Worm (Caenorhabditis elegans) whole organism, young adult: Measurements from ENCODE around the gene F29A7.3.

Source experiments
- B0019.2 ChIP-seq: fragments of 200-800 bp; sonication (Bioruptor generic); conservative IDR thresholded peaks from 2 replicates; pipeline ENCODE4 v1.3.6; 2022; ENCODE audit warnings: missing genetic modification reagents, missing genetic modification characterization, missing compliant biosample characterization
- F10E7.11 ChIP-seq: sonication (generic microtip); optimal IDR thresholded peaks from 2 replicates; lab custom pipeline; 2017; ENCODE audit warnings: mild to moderate bottlenecking, missing genetic modification characterization, moderate library complexity, missing compliant biosample characterization
- F23B12.7 ChIP-seq: sonication (generic microtip); optimal IDR thresholded peaks from 2 replicates; lab custom pipeline; 2017; ENCODE audit warnings: missing genetic modification characterization, mild to moderate bottlenecking, missing compliant biosample characterization, antibody characterized with exemption, moderate library complexity; ENCODE audit not compliant: insufficient read depth
- F37B4.10 ChIP-seq: fragments of 200-800 bp; sonication (Bioruptor generic); IDR thresholded peaks from 2 replicates; pipeline ENCODE4 v1.3.6; 2022; ENCODE audit warnings: missing genetic modification characterization, missing compliant biosample characterization
- F49E8.2 ChIP-seq: sonication (generic microtip); optimal IDR thresholded peaks from 3 replicates; lab custom pipeline; 2017; ENCODE audit warnings: missing genetic modification characterization, mild to moderate bottlenecking, missing compliant biosample characterization, antibody characterized with exemption, moderate library complexity; ENCODE audit not compliant: insufficient read depth
- F55B11.4 ChIP-seq: sonication (generic microtip); optimal IDR thresholded peaks from 2 replicates; lab custom pipeline; 2016; ENCODE audit warnings: missing compliant biosample characterization, missing genetic modification characterization, borderline replicate concordance; ENCODE audit not compliant: insufficient read depth
- Y53F4B.3 ChIP-seq: fragments of 200-800 bp; sonication (Bioruptor generic); IDR thresholded peaks from 2 replicates; pipeline ENCODE4 v1.3.6; 2022; ENCODE audit warnings: missing genetic modification reagents, missing genetic modification characterization, missing compliant biosample characterization
- Y67H2A.10 ChIP-seq: fragments of 200-800 bp; sonication (Bioruptor generic); conservative IDR thresholded peaks from 2 replicates; pipeline ENCODE4 v1.3.6; 2022; ENCODE audit warnings: missing genetic modification reagents, missing genetic modification characterization, missing compliant biosample characterization
- ama-1 ChIP-seq, 3 experiments: fragments of 150-350 bp in 1 of 3; sonication (generic microtip) in 2 of 3; optimal IDR thresholded peaks; 2 replicates each; lab custom pipeline; 2014 to 2018; ENCODE audit warnings: missing biosample characterization in 2 of 3, missing genetic modification characterization in 2 of 3, missing genetic modification reagents in 2 of 3
- aptf-2 ChIP-seq: fragments of 200-800 bp; sonication (Bioruptor generic); conservative IDR thresholded peaks from 2 replicates; pipeline ENCODE4 v1.3.6; 2022; ENCODE audit warnings: missing genetic modification reagents, missing genetic modification characterization, missing compliant biosample characterization
- athp-1 ChIP-seq: sonication (generic microtip); optimal IDR thresholded peaks from 2 replicates; lab custom pipeline; 2017; ENCODE audit warnings: mild to moderate bottlenecking, missing genetic modification characterization, missing compliant biosample characterization
- bed-2 ChIP-seq: fragments of 200-800 bp; sonication (Bioruptor generic); IDR thresholded peaks from 2 replicates; pipeline ENCODE4 v1.3.6; 2022; ENCODE audit warnings: missing genetic modification reagents, missing genetic modification characterization, missing compliant biosample characterization
- cebp-1 ChIP-seq, 2 experiments: fragments of 200-800 bp in 1 of 2; sonication (Bioruptor generic) in 1 of 2; sonication (generic microtip) in 1 of 2; IDR thresholded peaks in 1 of 2; optimal IDR thresholded peaks in 1 of 2; 2 replicates each; pipeline versions ENCODE4 v1.3.6 to Lab custom; 2017 to 2022; ENCODE audit warnings: missing compliant biosample characterization in 2 of 2, missing genetic modification characterization in 2 of 2, mild to moderate bottlenecking in 1 of 2, missing genetic modification reagents in 1 of 2, moderate library complexity in 1 of 2
- ceh-27 ChIP-seq: fragments of 200-800 bp; sonication (Bioruptor generic); optimal IDR thresholded peaks from 2 replicates; lab custom pipeline; 2018; ENCODE audit warnings: mild to moderate bottlenecking, missing genetic modification characterization, moderate library complexity, missing compliant biosample characterization
- ceh-79 ChIP-seq: sonication (generic microtip); optimal IDR thresholded peaks from 2 replicates; lab custom pipeline; 2017; ENCODE audit warnings: mild to moderate bottlenecking, missing genetic modification characterization, missing compliant biosample characterization
- chd-7 ChIP-seq: sonication (generic microtip); optimal IDR thresholded peaks from 2 replicates; lab custom pipeline; 2016; ENCODE audit warnings: mild to moderate bottlenecking, missing genetic modification characterization, moderate library complexity, missing compliant biosample characterization
- dox-1 ChIP-seq: fragments of 200-800 bp; sonication (Bioruptor generic); IDR thresholded peaks from 2 replicates; pipeline ENCODE4 v1.3.6; 2022; ENCODE audit warnings: missing genetic modification reagents, missing genetic modification characterization, missing compliant biosample characterization
- efl-1 ChIP-seq: fragments of 150-350 bp; optimal IDR thresholded peaks from 2 replicates; lab custom pipeline; 2014; ENCODE audit warnings: missing biosample characterization, missing genetic modification reagents, missing genetic modification characterization
- egl-44 ChIP-seq: fragments of 200-800 bp; sonication (Bioruptor generic); IDR thresholded peaks from 2 replicates; pipeline ENCODE4 v1.3.6; 2022; ENCODE audit warnings: missing genetic modification reagents, missing genetic modification characterization, missing compliant biosample characterization
- egrh-3 ChIP-seq: fragments of 200-800 bp; sonication (Bioruptor generic); IDR thresholded peaks from 2 replicates; pipeline ENCODE4 v1.3.6; 2022; ENCODE audit warnings: missing genetic modification reagents, missing genetic modification characterization, missing compliant biosample characterization
- him-1 ChIP-seq: sonication (generic microtip); optimal IDR thresholded peaks from 2 replicates; lab custom pipeline; 2016; ENCODE audit warnings: missing genotype, missing genetic modification reagents, missing genetic modification characterization, missing compliant biosample characterization
- hrde-1 ChIP-seq: sonication (generic microtip); optimal IDR thresholded peaks from 2 replicates; lab custom pipeline; 2016; ENCODE audit warnings: missing genetic modification characterization, mild to moderate bottlenecking, missing compliant biosample characterization, moderate library complexity, missing genotype, missing genetic modification reagents, borderline replicate concordance
- lag-1 ChIP-seq: fragments of 200-800 bp; sonication (Bioruptor generic); IDR thresholded peaks from 2 replicates; pipeline ENCODE4 v1.3.6; 2022; ENCODE audit warnings: missing genetic modification reagents, missing genetic modification characterization, missing compliant biosample characterization
- let-526 ChIP-seq: fragments of 200-800 bp; sonication (Bioruptor generic); IDR thresholded peaks from 2 replicates; pipeline ENCODE4 v1.3.6; 2022; ENCODE audit warnings: missing genetic modification reagents, missing genetic modification characterization, missing compliant biosample characterization
- let-607 ChIP-seq, 2 experiments: fragments of 200-800 bp in 1 of 2; sonication (Bioruptor generic) in 1 of 2; sonication (generic microtip) in 1 of 2; optimal IDR thresholded peaks; 2 replicates each; lab custom pipeline; 2016 to 2018; ENCODE audit warnings: mild to moderate bottlenecking in 2 of 2, missing compliant biosample characterization in 2 of 2, missing genetic modification characterization in 2 of 2, moderate library complexity in 2 of 2, missing genotype in 1 of 2
- lin-40 ChIP-seq: sonication (generic microtip); optimal IDR thresholded peaks from 2 replicates; lab custom pipeline; 2016; ENCODE audit warnings: missing genetic modification characterization, mild to moderate bottlenecking, missing compliant biosample characterization, missing genotype, missing genetic modification reagents
- lin-54 ChIP-seq: fragments of 200-800 bp; sonication (Bioruptor generic); optimal IDR thresholded peaks from 2 replicates; lab custom pipeline; 2018; ENCODE audit warnings: mild to moderate bottlenecking, missing genetic modification characterization, missing compliant biosample characterization
- madf-8 ChIP-seq: fragments of 200-800 bp; sonication (Bioruptor generic); conservative IDR thresholded peaks from 2 replicates; pipeline ENCODE4 v1.3.6; 2022; ENCODE audit warnings: missing genetic modification reagents, missing genetic modification characterization, missing compliant biosample characterization
- mes-4 ChIP-seq: sonication (generic microtip); optimal IDR thresholded peaks from 2 replicates; lab custom pipeline; 2016; ENCODE audit warnings: missing genotype, missing genetic modification characterization, missing compliant biosample characterization
- nfya-1 ChIP-seq: sonication (generic microtip); optimal IDR thresholded peaks from 2 replicates; lab custom pipeline; 2017; ENCODE audit warnings: antibody characterized with exemption, missing compliant biosample characterization, missing genetic modification characterization, borderline replicate concordance; ENCODE audit not compliant: insufficient read depth
- nfya-2 ChIP-seq: fragments of 200-800 bp; sonication (Bioruptor generic); IDR thresholded peaks from 2 replicates; pipeline ENCODE4 v1.3.6; 2022; ENCODE audit warnings: missing genetic modification reagents, missing genetic modification characterization, missing compliant biosample characterization
- nhr-90 ChIP-seq: sonication (generic microtip); optimal IDR thresholded peaks from 2 replicates; lab custom pipeline; 2016; ENCODE audit warnings: missing genotype, mild to moderate bottlenecking, missing genetic modification characterization, missing compliant biosample characterization
- rpc-1 ChIP-seq, 2 experiments: fragments of 150-350 bp in 1 of 2; sonication (generic microtip) in 1 of 2; optimal IDR thresholded peaks; 2 replicates each; lab custom pipeline; 2014 to 2018; ENCODE audit warnings: missing biosample characterization in 1 of 2, missing genetic modification characterization in 1 of 2, missing genetic modification reagents in 1 of 2, missing genotype in 1 of 2
- sptf-2 ChIP-seq: fragments of 200-800 bp; sonication (Bioruptor generic); optimal IDR thresholded peaks from 2 replicates; lab custom pipeline; 2018; ENCODE audit warnings: mild to moderate bottlenecking, missing genetic modification characterization, missing compliant biosample characterization
- unc-130 ChIP-seq: sonication (generic microtip); optimal IDR thresholded peaks from 2 replicates; lab custom pipeline; 2016; ENCODE audit warnings: missing genetic modification reagents, missing genetic modification characterization, missing compliant biosample characterization
- ztf-18 ChIP-seq: sonication (generic microtip); optimal IDR thresholded peaks from 2 replicates; lab custom pipeline; 2016; ENCODE audit warnings: missing genotype, mild to moderate bottlenecking, missing genetic modification characterization, missing compliant biosample characterization
- ztf-3 ChIP-seq: fragments of 200-800 bp; sonication (Bioruptor generic); optimal IDR thresholded peaks from 2 replicates; lab custom pipeline; 2018; ENCODE audit warnings: mild to moderate bottlenecking, missing genetic modification characterization, missing compliant biosample characterization

F29A7.3 gene

DNA sequence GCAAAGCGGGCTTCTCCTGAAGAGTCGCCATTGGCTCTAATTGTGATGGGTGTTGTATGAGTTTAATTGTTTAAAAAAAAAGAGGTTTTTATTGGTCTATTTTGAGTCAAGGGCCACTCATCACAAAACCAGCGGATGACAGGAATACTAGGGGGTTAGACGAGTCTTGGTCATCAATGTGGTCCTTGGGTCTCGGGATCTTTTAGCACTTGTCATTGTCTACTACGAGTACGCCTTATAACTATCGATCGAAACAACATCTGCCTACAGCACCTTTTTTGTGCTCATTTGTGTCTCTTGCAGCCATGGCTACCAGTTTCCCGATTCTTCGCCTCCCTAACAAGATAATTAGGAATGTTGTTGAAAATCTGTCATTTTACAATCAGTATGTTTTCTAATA is 11.6 kb downstream of the F29A7.3 start, which contains the start of gene fbxb-108:
Gene fbxb-108 (plus strand): TSS at position 301 of the 400 bp plus-strand sequence.
- TF ChIP-seq nfya-1 (tag; lab: Kevin White, UChicago): no peak
- TF ChIP-seq aptf-2: no peak
- TF ChIP-seq Y53F4B.3 (GFP tag; lab: Robert Waterston, UW): no peak
- no peak for TF ChIP-seq nhr-90 (tag; lab: Kevin White, UChicago)
- TF ChIP-seq ama-1 (optimal IDR thresholded peaks at IDR 0.05; lab: Kevin White, UChicago): no peak
- no peak for TF ChIP-seq ama-1 (GFP tag; optimal IDR thresholded peaks at IDR 0.05; lab: Kevin White, UChicago)
- TF ChIP-seq lin-40: no peak
- no peak for TF ChIP-seq nfya-2
- TF ChIP-seq hrde-1: no peak
- TF ChIP-seq B0019.2 (GFP tag; lab: Robert Waterston, UW): no peak
- no peak for TF ChIP-seq F49E8.2
- no peak for TF ChIP-seq bed-2 (GFP tag; lab: Robert Waterston, UW)
- TF ChIP-seq Y67H2A.10 (GFP tag; lab: Robert Waterston, UW): no peak
- no peak for TF ChIP-seq mes-4 (tag; lab: Kevin White, UChicago)
- no peak for TF ChIP-seq let-607 (tag; optimal IDR thresholded peaks at IDR 0.05; lab: Kevin White, UChicago)
- no peak for TF ChIP-seq madf-8 (GFP tag; lab: Robert Waterston, UW)
- TF ChIP-seq F37B4.10 (GFP tag; lab: Robert Waterston, UW): no peak
- no peak for TF ChIP-seq chd-7 (tag; lab: Kevin White, UChicago)

DNA sequence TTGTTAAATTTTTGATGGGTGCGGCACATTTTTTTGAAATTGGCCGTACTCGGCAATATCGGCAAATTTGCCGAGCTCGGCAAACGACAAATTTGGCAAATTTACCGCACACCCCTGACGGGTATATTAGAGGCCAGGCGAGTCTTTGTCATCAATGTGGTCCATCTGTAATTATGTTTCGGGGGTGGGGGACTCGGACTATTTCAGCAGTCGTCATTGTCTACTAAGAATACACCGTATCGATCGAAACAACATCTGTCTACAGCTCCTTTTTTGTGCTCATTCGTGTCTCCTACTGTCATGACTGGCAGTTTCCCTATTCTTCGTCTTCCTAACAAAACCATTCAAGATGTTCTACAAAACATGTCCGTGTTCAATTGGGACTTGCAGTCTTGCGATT is 13.2 kb downstream of the F29A7.3 start, which contains the start of gene F08D12.15:
Gene F08D12.15 (plus strand): TSS at position 301 of the 400 bp plus-strand sequence.
- TF ChIP-seq sptf-2 (GFP tag; lab: Kevin White, UChicago): no peak
- no peak for TF ChIP-seq egl-44 (GFP tag; lab: Robert Waterston, UW)
- TF ChIP-seq hrde-1: no peak
- TF ChIP-seq nfya-1 (tag; lab: Kevin White, UChicago): no peak
- no peak for TF ChIP-seq lag-1 (GFP tag; lab: Robert Waterston, UW)
- TF ChIP-seq egrh-3: no peak
- no peak for TF ChIP-seq rpc-1 (optimal IDR thresholded peaks at IDR 0.05; lab: Kevin White, UChicago)
- TF ChIP-seq rpc-1 (tag; optimal IDR thresholded peaks at IDR 0.05; lab: Kevin White, UChicago): no peak
- no peak for TF ChIP-seq F23B12.7 (tag; lab: Kevin White, UChicago)
- TF ChIP-seq unc-130 (GFP tag; lab: Kevin White, UChicago): no peak
- no peak for TF ChIP-seq athp-1 (tag; lab: Kevin White, UChicago)
- TF ChIP-seq him-1 (tag; lab: Kevin White, UChicago): no peak

DNA sequence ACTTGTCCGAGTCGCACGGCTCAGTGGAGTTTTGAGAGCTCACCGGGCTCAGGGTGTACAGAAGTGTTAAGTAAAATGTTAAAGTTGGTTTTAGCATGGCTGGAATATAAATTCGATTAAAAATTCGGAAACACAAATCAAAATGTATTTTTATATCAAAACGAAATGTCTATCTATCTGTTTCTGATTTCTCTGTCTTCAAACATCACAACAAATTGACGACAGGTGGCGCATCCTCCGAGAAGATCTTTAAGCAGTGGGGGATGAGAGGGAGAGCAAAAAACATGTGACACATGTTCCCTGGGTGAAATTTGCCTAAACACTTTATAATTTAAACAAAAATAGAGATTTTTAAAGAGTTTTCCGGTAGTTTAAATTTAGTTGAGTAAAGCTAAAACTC is 15.9 kb downstream of the F29A7.3 start, which contains the start of gene F08D12.7:
Gene F08D12.7 (minus strand): TSS at position 101 of the 400 bp plus-strand sequence.
- no peak for TF ChIP-seq ceh-79 (tag; lab: Kevin White, UChicago)
- TF ChIP-seq ceh-27: no peak
- TF ChIP-seq chd-7 (tag; lab: Kevin White, UChicago): no peak
- TF ChIP-seq dox-1: no peak
- TF ChIP-seq efl-1: no peak
- no peak for TF ChIP-seq F10E7.11 (tag; lab: Kevin White, UChicago)
- no peak for TF ChIP-seq ztf-18 (tag; lab: Kevin White, UChicago)
- TF ChIP-seq F49E8.2: no peak
- no peak for TF ChIP-seq F55B11.4 (tag; lab: Kevin White, UChicago)
- TF ChIP-seq let-526: no peak
- no peak for TF ChIP-seq lin-54 (GFP tag; lab: Kevin White, UChicago)
- TF ChIP-seq ztf-3 (GFP tag; lab: Kevin White, UChicago): no peak
- TF ChIP-seq cebp-1 (GFP tag; IDR thresholded peaks at IDR 0.05; lab: Robert Waterston, UW): no peak
- no peak for TF ChIP-seq cebp-1 (tag; optimal IDR thresholded peaks at IDR 0.05; lab: Kevin White, UChicago)
